Worm (Caenorhabditis elegans) whole organism, L3 larva: ENCODE measurements around the gene ctsa-1.1.
A peak's percentile ranks its signal among the peaks of the same experiment; 100 is the strongest.

Experiments
- R02D3.7 ChIP-seq: fragments of 150-350 bp; optimal IDR thresholded peaks from 2 replicates; lab custom pipeline; 2014; ENCODE audit warnings: missing biosample characterization, missing genetic modification characterization
- aly-2 ChIP-seq: fragments of 150-350 bp; optimal IDR thresholded peaks from 2 replicates; lab custom pipeline; 2014; ENCODE audit warnings: missing biosample characterization, missing genetic modification characterization
- ama-1 ChIP-seq: fragments of 150-350 bp; optimal IDR thresholded peaks from 2 replicates; lab custom pipeline; 2018
- ceh-16 ChIP-seq: sonication (generic microtip); optimal IDR thresholded peaks from 2 replicates; lab custom pipeline; 2017; ENCODE audit warnings: missing biosample characterization, missing genetic modification characterization
- ceh-28 ChIP-seq: fragments of 150-350 bp; optimal IDR thresholded peaks from 2 replicates; lab custom pipeline; 2014; ENCODE audit warnings: missing biosample characterization, missing genetic modification reagents, missing genetic modification characterization
- ceh-82 ChIP-seq: fragments of 150-350 bp; optimal IDR thresholded peaks from 2 replicates; lab custom pipeline; 2014; ENCODE audit warnings: missing biosample characterization, missing genetic modification characterization
- ceh-9 ChIP-seq: sonication (generic microtip); optimal IDR thresholded peaks from 2 replicates; lab custom pipeline; 2018; ENCODE audit warnings: missing biosample characterization, missing genetic modification characterization
- egl-27 ChIP-seq: sonication (generic microtip); optimal IDR thresholded peaks from 4 replicates; lab custom pipeline; 2017; ENCODE audit warnings: missing biosample characterization, missing genetic modification reagents, missing genetic modification characterization
- egl-5 ChIP-seq: fragments of 150-350 bp; optimal IDR thresholded peaks from 2 replicates; lab custom pipeline; 2017; ENCODE audit warnings: missing biosample characterization, missing genetic modification reagents, missing genetic modification characterization, inconsistent platforms
- elt-1 ChIP-seq: fragments of 150-350 bp; optimal IDR thresholded peaks from 2 replicates; lab custom pipeline; 2014; ENCODE audit warnings: missing biosample characterization, missing genetic modification characterization
- elt-2 ChIP-seq: sonication (generic microtip); optimal IDR thresholded peaks from 2 replicates; lab custom pipeline; 2016; ENCODE audit warnings: missing genetic modification reagents, mild to moderate bottlenecking, missing genetic modification characterization, missing compliant biosample characterization
- eor-1 ChIP-seq, 2 experiments: fragments of 150-350 bp; optimal IDR thresholded peaks; 2 replicates each; lab custom pipeline; 2014 to 2018; ENCODE audit warnings: missing biosample characterization in 2 of 2, missing genetic modification characterization in 2 of 2
- fkh-10 ChIP-seq: sonication (generic microtip); optimal IDR thresholded peaks from 2 replicates; lab custom pipeline; 2017; ENCODE audit warnings: missing biosample characterization, missing genetic modification reagents, missing genetic modification characterization
- fos-1 ChIP-seq: fragments of 150-350 bp; optimal IDR thresholded peaks from 2 replicates; lab custom pipeline; 2014; ENCODE audit warnings: missing biosample characterization, missing genetic modification characterization
- jun-1 ChIP-seq: fragments of 150-350 bp; optimal IDR thresholded peaks from 2 replicates; lab custom pipeline; 2014; ENCODE audit warnings: missing biosample characterization, missing genetic modification reagents, missing genetic modification characterization
- lin-15B ChIP-seq: fragments of 150-350 bp; optimal IDR thresholded peaks from 2 replicates; lab custom pipeline; 2014; ENCODE audit warnings: missing biosample characterization, missing genetic modification characterization
- lin-39 ChIP-seq: fragments of 150-350 bp; optimal IDR thresholded peaks from 2 replicates; lab custom pipeline; 2018; ENCODE audit warnings: missing biosample characterization, missing genetic modification reagents, missing genetic modification characterization
- lsy-12 ChIP-seq: sonication (generic microtip); optimal IDR thresholded peaks from 2 replicates; lab custom pipeline; 2016; ENCODE audit warnings: mild to moderate bottlenecking, missing genetic modification characterization, missing compliant biosample characterization
- mdl-1 ChIP-seq: fragments of 150-350 bp; optimal IDR thresholded peaks from 2 replicates; lab custom pipeline; 2014; ENCODE audit warnings: missing biosample characterization, missing genetic modification characterization
- nfya-1 ChIP-seq: sonication (generic microtip); optimal IDR thresholded peaks from 2 replicates; lab custom pipeline; 2017; ENCODE audit warnings: missing genetic modification characterization, mild to moderate bottlenecking, missing compliant biosample characterization, antibody characterized with exemption, moderate library complexity; ENCODE audit not compliant: insufficient read depth
- nhr-11 ChIP-seq: fragments of 150-350 bp; optimal IDR thresholded peaks from 2 replicates; lab custom pipeline; 2014; ENCODE audit warnings: missing biosample characterization, missing genetic modification characterization
- nhr-12 ChIP-seq: fragments of 150-350 bp; optimal IDR thresholded peaks from 2 replicates; lab custom pipeline; 2014; ENCODE audit warnings: missing biosample characterization, missing genetic modification characterization
- nhr-23 ChIP-seq: fragments of 150-350 bp; optimal IDR thresholded peaks from 2 replicates; lab custom pipeline; 2014; ENCODE audit warnings: missing biosample characterization, missing genetic modification reagents, missing genetic modification characterization
- nhr-43 ChIP-seq: sonication (generic microtip); optimal IDR thresholded peaks from 2 replicates; lab custom pipeline; 2016; ENCODE audit warnings: mild to moderate bottlenecking, missing genetic modification characterization, missing compliant biosample characterization; ENCODE audit not compliant: poor library complexity, severe bottlenecking
- nhr-77 ChIP-seq: fragments of 150-350 bp; optimal IDR thresholded peaks from 2 replicates; lab custom pipeline; 2014; ENCODE audit warnings: missing biosample characterization, missing genetic modification characterization
- pha-4 ChIP-seq: fragments of 150-350 bp; optimal IDR thresholded peaks from 2 replicates; lab custom pipeline; 2014; ENCODE audit warnings: missing biosample characterization, missing genetic modification reagents, missing genetic modification characterization
- pqm-1 ChIP-seq: fragments of 150-350 bp; optimal IDR thresholded peaks from 2 replicates; lab custom pipeline; 2017; ENCODE audit warnings: missing biosample characterization, missing genetic modification characterization, inconsistent platforms
- skn-1 ChIP-seq: fragments of 150-350 bp; optimal IDR thresholded peaks from 2 replicates; lab custom pipeline; 2014; ENCODE audit warnings: missing biosample characterization, missing genetic modification characterization
- snpc-4 ChIP-seq: fragments of 150-350 bp; optimal IDR thresholded peaks from 2 replicates; lab custom pipeline; 2014; ENCODE audit warnings: missing biosample characterization, missing genetic modification characterization
- tbx-2 ChIP-seq: sonication (generic microtip); optimal IDR thresholded peaks from 2 replicates; lab custom pipeline; 2016; ENCODE audit warnings: mild to moderate bottlenecking, missing genetic modification characterization, missing compliant biosample characterization
- unc-39 ChIP-seq: sonication (generic microtip); optimal IDR thresholded peaks from 4 replicates; lab custom pipeline; 2017; ENCODE audit warnings: missing biosample characterization, missing genetic modification characterization
- unc-62 ChIP-seq: fragments of 150-350 bp; sonication (generic microtip); optimal IDR thresholded peaks from 4 replicates; lab custom pipeline; 2014; ENCODE audit warnings: missing biosample characterization, missing genetic modification reagents, missing genetic modification characterization
- zag-1 ChIP-seq: fragments of 150-350 bp; optimal IDR thresholded peaks from 2 replicates; lab custom pipeline; 2014; ENCODE audit warnings: missing biosample characterization, missing genetic modification characterization

ctsa-1.1 gene

DNA sequence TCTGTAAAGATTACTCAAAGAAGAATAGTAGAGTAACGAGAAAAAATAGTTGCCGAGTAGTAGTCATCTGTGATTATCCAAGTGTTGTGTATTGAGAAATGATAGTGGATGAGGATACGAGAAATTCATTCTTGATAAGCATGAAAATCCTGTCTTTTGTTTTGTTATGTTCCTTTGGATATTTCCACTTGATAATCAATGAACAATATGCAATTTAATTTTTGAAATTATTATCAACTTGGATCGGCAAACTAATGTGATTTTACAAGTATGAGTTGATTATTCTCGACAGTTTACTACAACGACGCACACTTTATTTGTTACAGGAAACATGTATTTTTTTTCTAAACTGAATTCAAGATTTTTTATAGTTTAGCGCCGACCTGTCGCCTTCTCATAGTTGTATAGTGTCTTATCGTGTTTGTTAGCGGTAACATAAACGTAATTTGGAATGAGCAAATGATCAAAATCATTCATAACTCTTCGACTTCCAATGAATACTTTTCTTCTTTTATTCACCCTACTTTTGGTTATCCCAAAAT lies 36.5 kb downstream of the ctsa-1.1 start, which contains the start of the genes F26G1.9 and F26G1.10:
F26G1.9 (minus strand) TSS at position 101 of the 542 bp plus-strand sequence.
F26G1.10 (plus strand) TSS at position 492 of the 542 bp plus-strand sequence.
- TF ChIP-seq elt-2 = peak; percentile 23
- no peak for TF ChIP-seq elt-1

DNA sequence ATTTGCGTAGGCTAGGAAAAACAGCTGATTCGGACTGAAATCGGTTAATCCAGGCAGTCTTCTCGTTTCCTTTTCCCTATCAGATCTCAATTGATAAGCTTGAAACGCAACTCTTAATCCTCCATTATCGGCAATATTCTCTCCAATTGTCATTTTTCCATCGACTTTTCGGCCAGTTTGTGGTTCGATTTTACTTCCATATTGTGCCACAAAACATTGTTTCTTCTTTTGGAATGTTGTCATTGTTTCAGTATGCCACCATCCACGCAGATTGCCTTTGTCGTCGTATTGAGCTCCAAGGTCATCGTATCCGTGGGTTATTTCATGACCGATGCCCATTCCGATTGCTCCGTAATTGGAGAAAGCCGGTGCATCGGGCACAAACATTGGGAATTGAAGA lies 38.4 kb downstream of the ctsa-1.1 start:
- TF ChIP-seq snpc-4 (tag; lab: Kevin White, UChicago) = no peak
- TF ChIP-seq unc-62 (GFP tag; lab: Kevin White, UChicago) = no peak
- TF ChIP-seq nhr-23 = no peak
- no peak for TF ChIP-seq nfya-1 (tag; lab: Kevin White, UChicago)
- no peak for TF ChIP-seq fkh-10
- TF ChIP-seq unc-39 = no peak
- no peak for TF ChIP-seq nhr-12 (tag; lab: Kevin White, UChicago)
- no peak for TF ChIP-seq ceh-82 (tag; lab: Kevin White, UChicago)
- no peak for TF ChIP-seq ama-1
- TF ChIP-seq elt-1 = no peak
- no peak for TF ChIP-seq ceh-9 (tag; lab: Kevin White, UChicago)
- TF ChIP-seq zag-1 (tag; lab: Kevin White, UChicago) = no peak
- TF ChIP-seq lsy-12 (tag; lab: Kevin White, UChicago) = no peak
- no peak for TF ChIP-seq fos-1 (tag; lab: Kevin White, UChicago)

DNA sequence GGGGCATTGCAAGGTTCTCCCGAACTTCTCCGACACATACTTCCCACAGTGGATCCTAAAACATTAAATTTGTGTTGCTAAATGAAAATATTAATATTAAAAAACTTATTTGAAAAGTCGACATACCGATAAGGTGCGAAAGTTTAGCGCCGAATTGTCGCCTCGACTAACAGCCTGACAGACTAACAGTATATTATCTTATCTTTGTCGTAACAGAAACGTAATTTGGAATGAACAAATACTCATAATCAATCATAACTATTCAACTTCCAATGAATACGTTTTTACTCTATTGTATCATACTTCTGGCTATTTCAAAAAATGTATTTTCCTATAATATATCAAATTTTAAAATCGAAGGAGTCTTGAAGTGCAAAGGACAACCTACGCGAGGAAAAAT lies 39.5 kb downstream of the ctsa-1.1 start, which contains the start of gene F26G1.11:
F26G1.11 (plus strand) TSS at position 205 of the 400 bp plus-strand sequence.
- TF ChIP-seq snpc-4 (tag; lab: Kevin White, UChicago) = no peak
- TF ChIP-seq lin-15B (tag; lab: Kevin White, UChicago) = no peak
- TF ChIP-seq skn-1 = no peak
- TF ChIP-seq R02D3.7 (tag; lab: Kevin White, UChicago) = no peak
- no peak for TF ChIP-seq ceh-16 (tag; lab: Kevin White, UChicago)
- TF ChIP-seq pqm-1 (tag; lab: Kevin White, UChicago) = peak; percentile 81
- TF ChIP-seq egl-5 = no peak
- TF ChIP-seq jun-1 = peak; percentile 24
- TF ChIP-seq elt-2 = peak; percentile 94
- no peak for TF ChIP-seq nhr-11 (tag; lab: Kevin White, UChicago)
- TF ChIP-seq ceh-82 (tag; lab: Kevin White, UChicago) = no peak
- no peak for TF ChIP-seq nhr-77 (tag; lab: Kevin White, UChicago)
- TF ChIP-seq lsy-12 (tag; lab: Kevin White, UChicago) = no peak
- no peak for TF ChIP-seq aly-2 (tag; lab: Kevin White, UChicago)
- TF ChIP-seq elt-1 = no peak

DNA sequence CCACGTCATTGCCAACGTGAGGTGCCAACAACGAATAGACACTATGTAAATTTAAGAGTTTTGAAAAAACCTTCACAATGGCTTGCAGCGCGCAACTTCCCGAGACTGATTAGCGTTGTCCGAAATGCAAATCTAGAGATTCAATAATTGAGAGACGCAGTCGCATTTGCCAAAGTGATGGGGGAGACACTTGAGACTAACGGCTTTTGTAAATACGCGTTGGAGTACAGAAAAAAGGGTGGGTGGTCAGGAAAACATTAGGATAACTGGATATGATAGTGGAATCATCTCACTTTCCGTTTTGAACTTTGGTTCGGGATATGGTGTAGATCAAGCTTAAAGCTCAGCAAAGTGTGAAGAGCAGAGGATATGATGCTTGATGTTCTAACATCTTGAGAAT lies 42.3 kb downstream of the ctsa-1.1 start:
- no peak for TF ChIP-seq nhr-43 (tag; lab: Kevin White, UChicago)
- TF ChIP-seq lin-39 (tag; lab: Kevin White, UChicago) = no peak
- peak; percentile 49 for TF ChIP-seq pha-4 (tag; lab: Kevin White, UChicago)
- no peak for TF ChIP-seq ceh-82 (tag; lab: Kevin White, UChicago)
- no peak for TF ChIP-seq fkh-10
- TF ChIP-seq elt-1 = no peak

DNA sequence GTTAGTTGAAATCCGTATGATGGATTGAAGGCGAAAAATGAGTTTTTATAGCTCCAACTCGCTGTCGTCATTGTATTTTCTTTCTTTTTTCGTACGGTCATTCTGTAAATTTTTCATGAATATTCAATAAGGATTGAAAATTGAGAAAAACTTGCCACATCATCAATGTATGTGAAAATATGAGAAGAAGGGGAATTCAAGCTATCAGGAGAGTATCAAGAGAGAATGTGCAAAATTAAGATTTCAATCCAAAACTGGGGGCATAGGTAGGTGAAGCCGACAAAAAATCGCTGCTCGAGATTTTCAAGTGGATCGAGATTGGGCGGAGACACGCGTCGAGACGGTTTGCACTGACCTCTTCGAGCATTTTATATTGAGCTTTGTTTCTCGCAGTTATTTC lies 47.0 kb downstream of the ctsa-1.1 start, which contains the start of gene nep-12:
nep-12 (minus strand) TSS at position 101 of the 400 bp plus-strand sequence.
- TF ChIP-seq ceh-28 (no peak), fos-1 (tag; lab: Kevin White, UChicago) (no peak), jun-1 (no peak), egl-27 (tag; lab: Kevin White, UChicago) (no peak), mdl-1 (no peak), unc-39 (no peak), ama-1 (no peak), eor-1 (tag; optimal IDR thresholded peaks at IDR 0.05; lab: Kevin White, UChicago) (no peak), zag-1 (tag; lab: Kevin White, UChicago) (no peak), nhr-77 (tag; lab: Kevin White, UChicago) (no peak), tbx-2 (tag; lab: Kevin White, UChicago) (no peak), lin-15B (tag; lab: Kevin White, UChicago) (no peak), skn-1 (no peak)
